Worm (Caenorhabditis elegans): ENCODE measurements around the gene F54C9.7.

F54C9.7 gene

DNA sequence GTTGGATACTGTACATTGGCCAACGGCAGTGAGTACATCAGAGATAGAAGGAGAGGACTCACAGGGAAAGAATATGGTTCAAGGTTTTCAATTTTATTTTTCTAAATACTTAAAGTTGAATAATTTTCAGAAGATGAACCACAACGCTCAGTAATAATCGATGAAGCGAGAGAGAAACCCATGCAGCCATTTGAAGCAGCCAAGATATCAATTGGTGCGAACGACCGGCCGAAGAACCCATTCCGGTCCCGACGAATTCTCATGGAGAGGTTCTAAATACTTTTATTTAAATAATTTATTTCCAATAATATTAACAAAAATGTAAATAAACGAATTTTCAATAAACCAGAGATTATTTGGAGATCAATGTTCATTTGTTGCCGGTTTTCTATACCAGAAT is 27.0 kb downstream of the F54C9.7 start, which contains the start of gene pigg-1:
TSS of gene pigg-1 (minus strand) at position 101 of the 400 bp plus-strand sequence.
- no peak for TF ChIP-seq pax-1 (tag; optimal IDR thresholded peaks at IDR 0.05)
- TF ChIP-seq mec-3 (tag; optimal IDR thresholded peaks at IDR 0.05; ENCODE audit: borderline replicate concordance) = no peak
- no peak for TF ChIP-seq unc-42 (tag; optimal IDR thresholded peaks at IDR 0.05)
- no peak for TF ChIP-seq ztf-16 (tag; optimal IDR thresholded peaks at IDR 0.05)
- no peak for TF ChIP-seq pha-4 (tag; optimal IDR thresholded peaks at IDR 0.05)
- TF ChIP-seq pat-9 (tag; optimal IDR thresholded peaks at IDR 0.05) = no peak
- no peak for TF ChIP-seq lim-6 (tag; optimal IDR thresholded peaks at IDR 0.05)
- no peak for TF ChIP-seq ceh-31 (tag; optimal IDR thresholded peaks at IDR 0.05)
- TF ChIP-seq tbx-2 (tag; optimal IDR thresholded peaks at IDR 0.05) = no peak
- no peak for TF ChIP-seq pros-1 (tag; optimal IDR thresholded peaks at IDR 0.05)
- TF ChIP-seq unc-3 (GFP tag; conservative IDR thresholded peaks at IDR 0.05) = no peak
- TF ChIP-seq unc-3 (tag; optimal IDR thresholded peaks at IDR 0.05) = no peak
- TF ChIP-seq fkh-10 (GFP tag; optimal IDR thresholded peaks at IDR 0.05) = no peak
- TF ChIP-seq ceh-9 (tag; optimal IDR thresholded peaks at IDR 0.05) = no peak
- TF ChIP-seq nhr-11 (tag; optimal IDR thresholded peaks at IDR 0.05) = no peak
- TF ChIP-seq ceh-19 (GFP tag; optimal IDR thresholded peaks at IDR 0.05) = no peak
- TF ChIP-seq ceh-6 (GFP tag; optimal IDR thresholded peaks at IDR 0.05) = no peak
- no peak for TF ChIP-seq K02D7.2 (tag; optimal IDR thresholded peaks at IDR 0.05)

DNA sequence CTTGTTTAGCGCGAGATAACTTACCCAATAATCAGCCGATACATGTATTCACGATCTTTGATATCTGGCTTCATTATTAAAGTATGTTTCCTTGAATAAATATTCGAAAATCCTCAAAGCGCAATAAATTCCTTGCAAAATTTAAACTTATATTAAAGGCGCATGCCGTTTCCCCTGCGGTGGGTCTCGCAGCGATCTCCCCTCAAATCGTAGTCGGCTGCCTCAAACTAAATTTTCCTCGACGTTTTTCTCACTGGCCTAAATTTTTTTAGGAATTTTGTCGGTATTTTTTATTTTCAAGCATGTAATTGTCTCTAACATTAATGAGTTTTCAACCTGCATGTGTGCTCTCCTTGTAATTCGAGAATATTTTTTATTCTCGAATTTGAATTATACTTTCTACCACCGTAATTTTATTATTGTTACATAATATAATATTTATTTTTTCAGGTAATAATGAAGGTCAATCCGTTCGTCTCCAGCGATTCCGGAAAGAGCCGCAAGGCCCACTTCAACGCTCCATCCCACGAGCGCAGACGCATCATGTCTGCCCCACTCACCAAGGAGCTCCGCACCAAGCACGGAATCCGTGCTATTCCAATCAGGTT is 29.3 kb downstream of the F54C9.7 start, which contains the start of the genes cpf-1 and rpl-26:
TSS of gene cpf-1 (minus strand) at position 104 of the 608 bp plus-strand sequence.
TSS of gene rpl-26 (plus strand) at position 449 of the 608 bp plus-strand sequence.
- no peak for TF ChIP-seq Y22D7AL.16 (tag; optimal IDR thresholded peaks at IDR 0.05)
- TF ChIP-seq dmd-4 (tag; optimal IDR thresholded peaks at IDR 0.05; ENCODE audit: borderline replicate concordance) = no peak
- TF ChIP-seq fax-1 (tag; optimal IDR thresholded peaks at IDR 0.05) = no peak
- TF ChIP-seq fkh-10 (GFP tag; optimal IDR thresholded peaks at IDR 0.05) = no peak
- TF ChIP-seq sdc-2 (tag; optimal IDR thresholded peaks at IDR 0.05) = no peak
- TF ChIP-seq C38D4.7 (GFP tag; optimal IDR thresholded peaks at IDR 0.05) = no peak
- no peak for TF ChIP-seq lin-11 (tag; optimal IDR thresholded peaks at IDR 0.05)
- TF ChIP-seq nfya-1 (tag; optimal IDR thresholded peaks at IDR 0.05) = peak; percentile 36
- TF ChIP-seq zip-5 (tag; optimal IDR thresholded peaks at IDR 0.05) = no peak
- no peak for TF ChIP-seq ceh-24 (tag; optimal IDR thresholded peaks at IDR 0.05)
- TF ChIP-seq ceh-30 (tag; optimal IDR thresholded peaks at IDR 0.05) = no peak
- no peak for TF ChIP-seq sox-4 (tag; optimal IDR thresholded peaks at IDR 0.05)
- TF ChIP-seq hlh-6 (tag; optimal IDR thresholded peaks at IDR 0.05) = no peak
- no peak for TF ChIP-seq ztf-16 (tag; optimal IDR thresholded peaks at IDR 0.05)
- TF ChIP-seq ahr-1 (tag; optimal IDR thresholded peaks at IDR 0.05) = no peak
- TF ChIP-seq gmeb-2 (tag; optimal IDR thresholded peaks at IDR 0.05) = no peak
- TF ChIP-seq eyg-1 (tag; optimal IDR thresholded peaks at IDR 0.05) = no peak
- no peak for TF ChIP-seq pqm-1 (tag; optimal IDR thresholded peaks at IDR 0.05)
- no peak for TF ChIP-seq rnt-1 (tag; optimal IDR thresholded peaks at IDR 0.05)
- peak; percentile 40 for TF ChIP-seq unc-42 (tag; optimal IDR thresholded peaks at IDR 0.05)
- TF ChIP-seq ceh-31 (tag; optimal IDR thresholded peaks at IDR 0.05) = peak; percentile 9

DNA sequence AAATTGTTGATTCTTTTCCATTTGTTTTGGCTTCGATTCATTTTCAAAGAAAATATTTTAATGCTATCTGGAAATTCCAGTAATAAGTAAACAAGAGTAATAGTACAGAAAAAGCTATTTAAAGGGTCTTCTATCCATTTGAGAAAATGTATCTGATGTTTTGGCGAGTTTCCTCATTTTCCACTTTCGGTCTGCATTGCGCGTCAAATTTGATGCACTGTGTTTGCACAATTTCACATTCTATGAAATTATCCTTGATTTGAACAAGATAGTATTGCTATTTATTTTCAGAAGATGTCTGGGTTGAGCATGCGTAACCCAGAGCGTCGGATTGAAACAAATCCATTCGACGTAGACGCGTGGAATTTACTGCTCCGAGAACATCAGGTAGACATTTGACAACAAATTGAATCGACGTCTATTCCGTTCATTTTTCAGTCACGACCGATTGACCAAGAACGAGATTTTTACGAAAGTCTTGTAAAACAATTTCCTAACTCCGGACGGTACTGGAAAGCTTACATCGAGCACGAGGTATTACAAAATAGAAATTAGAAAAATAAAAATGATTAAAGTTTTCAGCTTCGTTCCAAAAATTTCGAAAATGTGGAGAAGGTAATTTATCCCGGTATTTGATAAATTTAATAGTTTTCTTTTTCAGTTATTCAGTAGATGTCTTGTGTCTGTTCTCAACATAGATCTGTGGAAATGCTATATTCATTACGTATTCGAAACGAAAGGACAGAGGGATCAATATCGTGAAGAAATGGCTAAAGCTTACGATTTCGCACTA is 30.6 kb downstream of the F54C9.7 start, which contains the start of gene suf-1:
TSS of gene suf-1 (plus strand) at position 280 of the 793 bp plus-strand sequence.
- TF ChIP-seq eyg-1 (tag; optimal IDR thresholded peaks at IDR 0.05) (no peak), unc-42 (tag; optimal IDR thresholded peaks at IDR 0.05) (peak; percentile 48), ama-1 (optimal IDR thresholded peaks at IDR 0.05) (peak; percentile 65), nfya-1 (tag; optimal IDR thresholded peaks at IDR 0.05) (peak; percentile 31)
